Worm (Caenorhabditis elegans) whole organism, L1 larva: ENCODE measurements around the gene clec-224.

Experiments used
- alr-1 ChIP-seq: fragments of 200-800 bp; sonication (Bioruptor generic); optimal IDR thresholded peaks from 2 replicates; lab custom pipeline; 2018; ENCODE audit warnings: borderline replicate concordance, mild to moderate bottlenecking, missing genetic modification characterization, missing compliant biosample characterization
- sox-4 ChIP-seq: sonication (generic microtip); optimal IDR thresholded peaks from 2 replicates; lab custom pipeline; 2016; ENCODE audit warnings: missing genetic modification characterization, missing compliant biosample characterization

- no peak for TF ChIP-seq sox-4 (tag; lab: Kevin White, UChicago)
- no peak for TF ChIP-seq alr-1 (tag; lab: Kevin White, UChicago)
These were observed 16.6 kb upstream of the clec-224 start, which contains the start of gene ZK836.3 for ce11 chrV:12195845-12196244.
